Fruit fly (Drosophila melanogaster): ENCODE results near the gene Atg101.

Gene Atg101

DNA sequence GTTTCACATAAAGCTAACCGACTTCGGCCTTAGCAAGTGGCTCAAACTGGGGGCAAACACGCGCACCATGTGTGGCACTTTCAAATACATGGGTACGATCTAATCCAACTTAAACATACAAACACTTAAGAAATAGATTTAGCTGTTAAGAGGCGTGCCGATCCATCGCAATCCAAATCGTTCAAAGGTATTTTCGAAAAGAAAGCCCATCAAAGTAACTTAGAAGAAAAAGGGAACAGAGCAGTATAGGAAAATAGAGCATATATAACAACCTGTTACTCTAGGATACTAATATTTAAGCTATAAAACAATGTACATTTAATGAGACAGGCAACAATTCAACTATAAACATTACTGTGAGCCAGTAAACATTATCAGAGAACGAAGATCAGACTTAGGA, at the start of gene Atg101:
Gene Atg101, plus strand, starts transcription at position 301 of the 400 bp plus-strand sequence.
- TF ChIP-seq noc (tag; optimal IDR thresholded peaks at IDR 0.05): no peak

DNA sequence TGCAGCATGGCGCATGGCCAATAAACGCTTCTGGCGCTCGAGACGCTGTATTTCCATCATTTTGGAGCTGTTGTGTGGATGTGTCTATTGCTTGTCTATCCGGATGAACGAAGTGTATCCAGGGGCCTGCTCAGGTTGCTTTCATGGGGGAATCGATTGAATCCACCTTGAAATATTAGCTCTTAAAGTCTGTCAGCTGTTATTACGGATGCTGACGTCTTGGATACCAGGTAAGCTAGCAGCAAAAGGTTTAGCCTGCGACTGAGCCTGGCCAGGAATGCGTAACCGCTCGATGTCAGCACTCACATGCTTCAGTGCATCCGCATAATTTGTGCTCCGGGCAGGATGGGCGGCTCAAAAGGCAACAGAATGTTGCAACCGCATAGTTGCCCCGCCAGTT, 43.3 kb upstream of the Atg101 start, which contains the start of gene CG12609:
Gene CG12609, minus strand, starts transcription at position 101 of the 400 bp plus-strand sequence.
- no peak for TF ChIP-seq noc (tag; optimal IDR thresholded peaks at IDR 0.05)

DNA sequence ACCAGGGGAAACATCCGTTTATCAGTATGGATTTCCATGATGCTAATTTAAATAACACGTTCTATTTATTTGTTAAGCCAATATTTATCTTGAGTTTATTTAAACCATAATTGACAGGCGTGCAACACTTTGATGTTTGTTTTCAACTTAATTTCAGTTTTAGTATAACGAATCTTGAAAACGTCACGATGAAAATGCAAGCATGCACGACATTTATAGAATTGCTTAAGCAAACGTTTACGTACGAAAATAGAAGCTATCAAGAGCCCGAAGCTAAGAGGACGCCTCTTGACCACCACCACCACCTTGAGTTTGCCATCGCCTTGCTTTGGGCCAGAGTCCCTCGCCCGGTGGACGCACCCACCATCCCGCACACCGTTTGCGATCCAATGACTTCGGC, 20.1 kb upstream of the Atg101 start:
- TF ChIP-seq noc (tag; optimal IDR thresholded peaks at IDR 0.05): no peak

DNA sequence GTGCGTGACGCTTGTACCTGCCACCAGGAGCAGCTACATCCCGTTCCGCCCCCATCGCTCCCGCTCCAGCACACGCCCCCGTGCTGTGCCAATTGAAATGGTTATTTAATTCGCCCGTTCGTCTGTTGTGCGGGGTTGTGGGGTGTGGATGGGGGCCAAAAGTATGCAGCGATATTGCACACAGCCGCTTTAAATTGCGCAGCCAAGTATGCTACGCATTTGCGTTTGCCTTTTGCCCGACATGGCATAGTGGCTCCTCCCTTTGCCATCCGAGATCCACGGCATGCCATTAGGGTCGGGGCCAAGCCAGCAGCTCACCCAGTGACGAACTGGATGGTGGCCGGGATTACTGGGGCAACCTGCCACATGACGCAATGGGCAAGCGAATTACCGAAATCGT, 19.5 kb upstream of the Atg101 start:
- no peak for TF ChIP-seq noc (tag; optimal IDR thresholded peaks at IDR 0.05)

DNA sequence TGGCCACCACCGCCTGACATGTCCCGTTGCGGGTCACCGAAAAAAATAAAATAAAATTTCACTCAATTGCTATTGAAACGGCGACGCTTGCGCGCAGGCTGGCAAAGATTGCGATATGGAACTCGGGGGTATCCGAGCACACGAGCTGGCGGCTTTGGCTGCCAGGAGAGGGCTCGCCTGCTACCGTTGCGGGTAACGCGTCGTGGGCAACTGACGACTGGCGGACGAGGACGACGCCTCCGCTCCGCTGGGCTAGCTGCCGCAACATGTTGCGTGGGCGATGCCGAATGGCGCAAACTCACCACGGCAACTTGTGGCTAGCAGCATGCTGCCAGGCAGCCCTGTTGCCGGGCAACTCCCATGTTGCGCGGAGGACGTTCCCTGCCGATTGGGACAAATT, 17.7 kb upstream of the Atg101 start, which contains the start of gene CCKLR-17D3:
Gene CCKLR-17D3, minus strand, starts transcription at position 211 of the 400 bp plus-strand sequence.
- no peak for TF ChIP-seq noc (tag; optimal IDR thresholded peaks at IDR 0.05)

DNA sequence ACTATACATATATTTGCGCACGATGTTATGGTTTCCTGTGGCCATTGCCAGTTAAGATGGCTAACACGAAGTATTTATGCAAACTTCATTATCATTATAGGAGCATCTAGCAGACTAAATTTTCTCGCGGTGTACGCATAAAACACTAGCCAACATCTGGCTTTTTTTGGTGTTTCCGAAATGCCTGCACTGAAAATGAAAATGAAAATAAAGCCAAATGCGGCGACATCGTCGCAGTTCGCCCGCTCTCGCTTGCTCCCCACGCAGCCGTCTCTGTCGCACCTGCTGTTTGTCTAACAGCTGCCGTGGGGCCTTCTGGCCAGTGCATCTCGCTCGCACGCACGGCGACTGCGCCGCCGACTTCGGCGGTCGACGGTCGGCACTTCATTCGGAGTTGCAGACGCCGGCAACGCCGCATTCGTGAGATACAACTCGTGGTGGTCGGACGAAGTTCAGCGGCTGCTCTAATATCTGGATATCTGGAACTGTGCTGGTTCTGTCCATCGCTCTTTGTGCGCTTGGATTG, 16.6 kb upstream of the Atg101 start, which contains the start of gene CG6891:
Gene CG6891, plus strand, starts transcription at position 411 of the 526 bp plus-strand sequence.
- no peak for TF ChIP-seq noc (tag; optimal IDR thresholded peaks at IDR 0.05)

DNA sequence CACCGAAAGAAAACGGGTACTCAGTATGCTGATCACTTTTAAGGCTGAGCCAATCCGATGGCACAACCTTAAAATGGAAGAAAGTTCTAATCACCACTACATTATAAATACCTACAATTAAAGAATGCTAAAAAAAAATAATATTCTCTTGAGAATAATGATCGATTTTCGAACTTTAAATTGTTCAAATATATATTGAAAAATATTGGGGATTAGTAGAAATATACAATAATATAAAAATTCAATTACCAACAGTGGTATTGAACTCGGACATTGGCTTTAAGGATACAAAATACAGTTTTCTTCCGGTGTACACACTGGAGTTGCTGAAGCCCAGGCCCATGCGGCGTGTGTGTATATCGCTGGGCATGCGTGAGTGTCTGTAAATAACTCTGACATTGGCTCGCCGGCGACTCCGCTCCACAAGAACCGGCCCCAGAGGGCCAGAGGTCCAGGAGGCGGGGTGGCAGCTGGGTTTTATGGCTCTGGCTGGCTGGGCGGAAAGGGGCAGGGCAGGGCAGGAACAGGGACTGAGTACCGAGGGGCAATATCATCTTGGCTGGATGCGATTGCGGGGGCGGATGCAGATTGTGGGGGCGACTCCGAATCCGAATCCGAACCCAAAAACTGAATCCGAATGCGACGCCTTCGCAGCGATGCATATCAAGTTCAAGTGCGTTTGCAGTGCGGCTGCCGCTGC, 15.5 kb upstream of the Atg101 start:
- no peak for TF ChIP-seq noc (tag; optimal IDR thresholded peaks at IDR 0.05)

DNA sequence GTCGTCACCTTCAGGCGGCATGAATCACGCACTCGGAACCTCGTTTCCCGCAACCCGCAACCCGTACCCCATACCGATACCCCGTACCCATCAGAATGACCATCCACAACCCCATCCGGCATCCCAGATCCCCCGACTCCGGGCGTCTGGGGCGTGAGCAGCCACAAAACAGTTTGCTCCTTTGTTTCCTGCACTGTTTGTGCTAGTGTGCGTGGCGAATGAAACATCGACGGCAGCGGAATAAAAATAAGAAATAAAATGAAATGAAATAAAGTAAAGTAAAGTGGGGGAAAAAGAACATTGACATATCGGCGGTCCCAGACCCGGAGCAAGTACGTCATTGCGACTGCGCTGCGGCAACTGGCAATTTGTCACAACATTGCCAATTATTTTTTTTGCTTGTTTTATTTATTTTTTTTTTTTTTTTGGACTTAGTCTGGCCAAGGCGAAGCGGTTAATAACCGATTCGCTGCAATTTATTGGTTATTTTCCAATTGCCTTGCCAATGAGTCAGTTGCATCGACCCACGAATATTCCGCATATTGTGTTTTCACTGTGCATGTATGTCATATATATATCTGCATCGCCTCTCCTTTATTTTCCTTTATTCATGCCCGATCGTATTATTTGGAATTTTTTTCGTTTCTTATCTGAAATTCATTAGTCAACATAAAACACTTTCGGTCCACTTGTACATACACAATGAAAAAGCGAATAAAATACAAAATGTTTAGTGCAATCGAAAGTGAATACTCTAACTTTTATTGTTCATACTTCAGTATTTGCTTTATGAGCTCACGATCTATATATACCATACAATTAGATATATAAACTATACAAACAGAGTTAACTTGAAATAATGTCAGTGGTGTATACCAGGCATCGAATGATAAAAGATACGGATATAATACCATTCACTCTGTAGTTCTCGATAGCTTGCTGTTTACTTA, 14.2 kb upstream of the Atg101 start:
- TF ChIP-seq noc (tag; optimal IDR thresholded peaks at IDR 0.05): no peak

DNA sequence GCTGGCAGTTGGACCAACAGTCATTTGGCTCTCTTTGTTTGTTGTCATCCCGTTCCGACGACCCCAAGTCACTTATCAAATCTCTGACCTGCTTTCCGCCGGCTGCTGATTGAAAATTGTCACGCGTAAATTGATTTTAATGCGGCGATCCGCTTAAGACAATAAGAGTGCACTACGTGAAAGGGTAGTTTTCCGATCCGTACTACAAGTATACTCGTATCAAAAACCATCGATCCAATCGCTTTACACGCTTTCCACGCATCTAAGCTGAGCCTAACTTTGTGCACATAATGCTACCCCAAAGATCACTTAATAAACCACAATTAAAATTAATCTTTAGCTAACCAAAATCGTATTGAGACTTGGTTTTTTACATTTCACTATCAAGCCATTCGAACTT, 11.8 kb upstream of the Atg101 start:
- TF ChIP-seq noc (tag; optimal IDR thresholded peaks at IDR 0.05): no peak

DNA sequence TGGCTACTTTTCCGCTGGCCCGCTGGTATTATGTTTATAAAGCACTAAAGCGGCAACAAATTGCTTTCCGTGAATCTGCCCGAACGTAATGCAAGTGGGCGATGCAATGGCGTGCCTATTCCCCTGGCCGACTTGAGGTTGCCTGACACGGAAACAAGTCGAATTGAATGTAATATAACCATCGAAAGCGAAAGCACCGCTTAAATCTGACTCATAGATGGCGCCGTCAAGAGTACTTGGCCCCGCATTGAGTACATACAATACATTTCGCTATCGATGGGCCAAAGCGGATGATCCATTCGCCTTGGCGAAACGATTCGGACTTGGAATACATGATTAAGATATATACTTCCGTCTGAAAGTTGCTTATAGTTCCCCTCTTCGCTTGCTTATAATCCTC, 11.2 kb upstream of the Atg101 start:
- TF ChIP-seq noc (tag; optimal IDR thresholded peaks at IDR 0.05): no peak

DNA sequence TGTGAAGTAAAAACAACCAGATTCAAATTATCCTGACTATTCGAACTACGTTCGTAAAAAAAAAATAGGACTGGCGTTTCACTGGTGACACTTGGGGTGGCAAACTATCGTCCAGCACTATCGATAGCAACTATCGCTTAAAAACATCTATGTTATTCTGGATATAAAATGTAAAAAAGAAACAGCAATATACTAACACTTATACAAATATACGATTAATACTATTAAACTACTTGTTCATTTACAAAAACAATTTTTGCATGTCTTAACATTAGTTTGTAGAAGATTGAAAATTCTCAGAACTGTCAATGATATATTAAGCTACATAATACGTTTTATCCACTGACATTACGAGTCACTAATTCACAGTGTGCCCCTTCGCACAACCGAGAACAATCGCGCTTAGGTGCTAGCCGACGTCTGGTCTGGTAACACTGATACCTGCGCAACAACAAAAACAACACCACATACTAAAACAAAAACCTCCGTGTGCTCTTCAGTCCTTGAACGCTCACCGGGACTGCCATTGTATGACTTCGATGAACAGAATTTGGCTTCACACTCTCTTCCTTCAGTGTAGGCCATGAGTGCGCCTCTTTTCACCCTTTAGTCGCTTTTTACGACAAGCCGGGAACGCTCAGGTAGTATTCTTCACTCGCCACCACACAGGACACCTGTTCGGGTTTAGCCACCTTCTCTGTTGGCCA, 7.9 kb upstream of the Atg101 start, which contains the start of gene CG18259:
Gene CG18259, minus strand, starts transcription at position 78 of the 707 bp plus-strand sequence.
- no peak for TF ChIP-seq noc (tag; optimal IDR thresholded peaks at IDR 0.05)

DNA sequence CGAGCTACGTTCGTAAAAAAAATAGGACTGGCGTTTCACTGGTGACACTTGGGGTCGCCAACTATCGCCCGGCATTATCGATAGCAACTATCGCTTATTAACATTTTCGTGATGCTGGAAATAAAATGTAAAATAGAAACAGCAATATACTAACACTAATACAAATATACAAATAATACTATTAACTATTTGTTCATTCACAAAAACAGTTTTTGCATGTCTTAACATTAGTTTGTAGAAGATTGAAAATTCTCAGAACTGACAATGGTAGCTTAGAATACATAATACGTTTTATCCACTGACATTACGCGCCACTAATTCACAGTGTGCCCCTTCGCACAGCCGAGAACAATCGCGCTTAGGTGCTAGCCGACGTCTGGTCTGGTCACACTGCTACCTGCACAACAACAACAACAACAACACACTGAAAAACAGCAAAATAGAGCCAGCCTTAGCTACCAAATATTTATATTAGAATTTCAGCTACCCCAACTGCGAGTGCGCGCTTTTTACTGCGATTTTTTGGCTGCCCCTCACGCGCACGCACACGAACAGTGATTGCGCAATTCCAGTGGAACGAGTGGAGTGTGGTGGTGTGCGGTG, 3.2 kb upstream of the Atg101 start, which contains the start of the genes CG6961 and S6KL:
Gene CG6961, minus strand, starts transcription at position 68 of the 603 bp plus-strand sequence.
Gene S6KL, plus strand, starts transcription at position 322 of the 603 bp plus-strand sequence.
- TF ChIP-seq noc (tag; optimal IDR thresholded peaks at IDR 0.05): no peak

DNA sequence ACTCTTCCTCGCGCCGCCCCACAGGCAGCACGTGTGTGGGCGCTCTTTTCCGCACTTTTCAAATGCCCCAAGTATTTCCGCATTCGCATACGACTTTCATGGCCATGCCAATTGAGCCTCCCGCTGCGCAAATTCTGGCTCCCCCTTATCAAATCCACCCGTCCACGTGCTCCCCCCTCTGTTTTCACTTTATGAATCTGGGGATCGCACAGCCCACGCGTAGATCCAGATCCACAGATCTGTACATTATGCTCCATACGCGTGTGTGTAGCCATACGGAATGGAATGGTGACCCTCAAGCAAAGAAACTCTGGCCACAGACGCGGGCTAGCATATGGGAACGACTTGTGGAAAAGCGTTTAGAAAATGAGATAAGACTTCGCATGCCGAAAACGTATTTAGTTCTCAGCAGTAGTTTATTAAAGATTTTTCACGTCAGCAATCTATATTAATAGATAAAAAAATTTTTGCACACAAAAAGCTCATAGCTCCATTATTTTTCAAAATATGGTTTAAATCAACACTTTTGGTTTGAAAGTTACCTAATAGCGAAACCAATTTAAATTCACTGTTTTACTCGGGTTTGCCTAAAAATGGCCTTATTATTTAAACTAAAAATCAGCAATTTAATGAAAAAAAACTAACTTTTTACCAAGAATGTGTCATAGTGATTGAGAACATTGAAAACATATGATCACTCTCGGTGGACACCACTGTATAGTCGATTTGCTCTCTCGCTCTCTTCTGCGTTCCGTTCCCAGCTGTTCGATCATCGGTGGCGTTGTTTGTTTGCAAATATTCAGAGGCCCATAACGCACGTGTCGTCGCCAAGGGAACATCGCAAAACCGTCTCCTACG, 1.9 kb upstream of the Atg101 start:
- TF ChIP-seq noc (tag; optimal IDR thresholded peaks at IDR 0.05): peak; percentile 53

DNA sequence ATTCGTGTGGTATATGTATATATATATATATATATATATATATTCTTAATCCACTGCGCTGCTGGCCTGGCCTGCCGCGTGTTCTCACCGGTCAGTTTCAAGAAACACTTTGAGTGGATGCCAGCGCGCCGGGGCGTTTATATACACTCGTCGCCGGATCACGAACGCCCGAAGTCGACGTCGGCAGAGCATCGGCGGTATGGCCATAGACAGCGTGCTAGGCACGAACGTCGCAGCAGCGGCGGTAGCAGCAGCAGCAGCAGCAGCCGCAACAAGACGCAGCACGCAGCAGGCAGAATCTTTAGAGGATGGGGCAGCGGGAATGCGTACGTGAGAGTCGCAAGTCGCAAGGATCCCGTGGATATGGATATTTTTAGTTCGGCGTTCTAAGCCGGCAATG, 6.1 kb downstream of the Atg101 start, which contains the start of gene bnb:
Gene bnb, minus strand, starts transcription at position 121 of the 400 bp plus-strand sequence.
- no peak for TF ChIP-seq noc (tag; optimal IDR thresholded peaks at IDR 0.05)

Data from whole organism, larva.